Fruit fly (Drosophila melanogaster) whole organism, embryonic: Measurements from ENCODE around the gene CG14326.
A peak's percentile ranks its signal among the peaks of the same experiment; 100 is the strongest.

Source experiments
- Atf-2 ChIP-seq: fragments of 200-800 bp; sonication (Bioruptor generic); optimal IDR thresholded peaks from 2 replicates; lab custom pipeline; 2016; ENCODE audit warnings: missing biosample characterization, missing genetic modification characterization
- Bdp1 ChIP-seq: fragments of 200-800 bp; sonication (Bioruptor generic); optimal IDR thresholded peaks from 3 replicates; lab custom pipeline; 2016; ENCODE audit warnings: missing biosample characterization, missing genetic modification characterization
- CG10209 ChIP-seq: fragments of 200-800 bp; sonication (Bioruptor generic); optimal IDR thresholded peaks from 3 replicates; lab custom pipeline; 2017; ENCODE audit warnings: missing biosample characterization, mild to moderate bottlenecking, missing genetic modification characterization, missing genetic modification reagents
- CG12744 ChIP-seq: fragments of 200-800 bp; sonication (Bioruptor generic); optimal IDR thresholded peaks from 2 replicates; lab custom pipeline; 2016; ENCODE audit warnings: missing biosample characterization, missing genetic modification characterization
- CG14860 ChIP-seq: fragments of 200-800 bp; sonication (Bioruptor generic); IDR thresholded peaks from 3 replicates; pipeline ENCODE4 v1.3.6; 2022; ENCODE audit warnings: missing biosample characterization, missing genetic modification characterization; ENCODE audit not compliant: partially characterized antibody
- CG1602 ChIP-seq: fragments of 200-800 bp; sonication (Bioruptor generic); optimal IDR thresholded peaks from 3 replicates; lab custom pipeline; 2016; ENCODE audit warnings: missing biosample characterization, missing genetic modification characterization
- CG16813 ChIP-seq: fragments of 200-800 bp; sonication (Bioruptor generic); IDR thresholded peaks from 3 replicates; pipeline ENCODE4 v1.3.6; 2022; ENCODE audit warnings: missing biosample characterization, missing genetic modification characterization; ENCODE audit not compliant: partially characterized antibody
- CG16815 ChIP-seq: fragments of 200-800 bp; sonication (Bioruptor generic); optimal IDR thresholded peaks from 3 replicates; lab custom pipeline; 2017; ENCODE audit warnings: missing biosample characterization, mild to moderate bottlenecking, missing genetic modification characterization
- CG17829 ChIP-seq: fragments of 200-800 bp; optimal IDR thresholded peaks from 2 replicates; lab custom pipeline; 2019; ENCODE audit warnings: missing biosample characterization, mild to moderate bottlenecking, missing genetic modification characterization, moderate library complexity
- CG2712 ChIP-seq: fragments of 200-800 bp; optimal IDR thresholded peaks from 3 replicates; lab custom pipeline; 2019; ENCODE audit warnings: missing biosample characterization, mild to moderate bottlenecking, missing genetic modification characterization, moderate library complexity
- CG2889 ChIP-seq: fragments of 200-800 bp; sonication (Bioruptor generic); IDR thresholded peaks from 3 replicates; pipeline ENCODE4 v1.3.6; 2022; ENCODE audit warnings: missing biosample characterization, missing genetic modification characterization
- CG31224 ChIP-seq: fragments of 200-800 bp; sonication (Bioruptor generic); IDR thresholded peaks from 2 replicates; pipeline ENCODE4 v1.3.6; 2022; ENCODE audit warnings: missing biosample characterization, missing genetic modification characterization
- CG42726 ChIP-seq: fragments of 200-800 bp; sonication (Bioruptor generic); IDR thresholded peaks from 2 replicates; pipeline ENCODE4 v1.3.6; 2022; ENCODE audit warnings: missing biosample characterization, missing genetic modification characterization; ENCODE audit not compliant: partially characterized antibody
- CG4328 ChIP-seq: fragments of 200-800 bp; sonication (Bioruptor generic); optimal IDR thresholded peaks from 3 replicates; lab custom pipeline; 2017; ENCODE audit warnings: missing biosample characterization, missing genetic modification reagents, missing genetic modification characterization
- CG5245 ChIP-seq: fragments of 200-800 bp; sonication (Bioruptor generic); optimal IDR thresholded peaks from 3 replicates; lab custom pipeline; 2016; ENCODE audit warnings: missing biosample characterization, missing genetic modification characterization
- CG6791 ChIP-seq: fragments of 200-800 bp; sonication (Bioruptor generic); IDR thresholded peaks from 3 replicates; pipeline ENCODE4 v1.3.6; 2022; ENCODE audit warnings: missing biosample characterization, missing genetic modification characterization; ENCODE audit not compliant: partially characterized antibody
- CG7963 ChIP-seq: fragments of 200-800 bp; sonication (Bioruptor generic); IDR thresholded peaks from 3 replicates; pipeline ENCODE4 v1.3.6; 2022; ENCODE audit warnings: missing biosample characterization, missing genetic modification characterization; ENCODE audit not compliant: partially characterized antibody
- Dad ChIP-seq: fragments of 200-800 bp; sonication (Bioruptor generic); optimal IDR thresholded peaks from 3 replicates; lab custom pipeline; 2016; ENCODE audit warnings: missing biosample characterization, missing genetic modification characterization
- Dll ChIP-seq: fragments of 200-800 bp; sonication (Bioruptor generic); IDR thresholded peaks from 4 replicates; pipeline ENCODE4 v1.3.6; 2022; ENCODE audit warnings: missing biosample characterization, missing genetic modification characterization; ENCODE audit not compliant: partially characterized antibody
- Eip74EF ChIP-seq, 2 experiments: fragments of 200-800 bp in 1 of 2; fragments of >200 bp in 1 of 2; sonication (Bioruptor generic) in 1 of 2; optimal IDR thresholded peaks; 2 replicates each; lab custom pipeline; 2017 to 2019; ENCODE audit warnings: missing biosample characterization in 2 of 2, missing genetic modification characterization in 2 of 2, mild to moderate bottlenecking in 1 of 2, moderate library complexity in 1 of 2
- HLH4C ChIP-seq: fragments of 200-800 bp; sonication (Bioruptor generic); IDR thresholded peaks from 3 replicates; pipeline ENCODE4 v1.3.6; 2022; ENCODE audit warnings: missing biosample characterization, missing genetic modification characterization; ENCODE audit not compliant: partially characterized antibody
- Hr39 ChIP-seq: fragments of >200 bp; optimal IDR thresholded peaks from 2 replicates; lab custom pipeline; 2017
- Med ChIP-seq: fragments of 200-800 bp; sonication (Bioruptor generic); peaks from one replicate; lab custom pipeline; 2016; ENCODE audit warnings: missing biosample characterization, missing genetic modification characterization, mild to moderate bottlenecking, inconsistent platforms, moderate library complexity
- Opbp ChIP-seq: fragments of 200-800 bp; sonication (Bioruptor generic); IDR thresholded peaks from 3 replicates; pipeline ENCODE4 v1.3.6; 2022; ENCODE audit warnings: missing biosample characterization, missing genetic modification characterization; ENCODE audit not compliant: partially characterized antibody
- Stat92E ChIP-seq, 3 experiments: fragments of >200 bp in 2 of 3; fragments of 200-800 bp in 1 of 3; sonication (Bioruptor generic) in 1 of 3; optimal IDR thresholded peaks; 2 replicates each; lab custom pipeline; 2017 to 2019; ENCODE audit warnings: missing biosample characterization in 3 of 3, missing genetic modification characterization in 3 of 3, mild to moderate bottlenecking in 1 of 3, moderate library complexity in 1 of 3
- ato ChIP-seq: fragments of 200-800 bp; sonication (Bioruptor generic); IDR thresholded peaks from 2 replicates; pipeline ENCODE4 v1.3.6; 2022; ENCODE audit warnings: missing biosample characterization, missing genetic modification characterization; ENCODE audit not compliant: partially characterized antibody
- bbx ChIP-seq: fragments of 200-800 bp; sonication (Bioruptor generic); IDR thresholded peaks from 2 replicates; pipeline ENCODE4 v1.3.6; 2022; ENCODE audit warnings: missing biosample characterization, missing genetic modification characterization; ENCODE audit not compliant: partially characterized antibody
- chinmo ChIP-seq: fragments of 200-800 bp; sonication (Bioruptor generic); IDR thresholded peaks from 4 replicates; pipeline ENCODE4 v1.3.6; 2022; ENCODE audit warnings: missing biosample characterization, missing genetic modification characterization; ENCODE audit not compliant: partially characterized antibody
- exex ChIP-seq: fragments of 200-800 bp; sonication (Bioruptor generic); optimal IDR thresholded peaks from 4 replicates; lab custom pipeline; 2018; ENCODE audit warnings: missing biosample characterization, mild to moderate bottlenecking, missing genetic modification characterization, moderate library complexity
- ftz-f1 ChIP-seq: fragments of 200-800 bp; sonication (Bioruptor generic); optimal IDR thresholded peaks from 2 replicates; lab custom pipeline; 2016; ENCODE audit warnings: missing biosample characterization, missing genetic modification characterization
- hbn ChIP-seq: fragments of 200-800 bp; sonication (Bioruptor generic); IDR thresholded peaks from 2 replicates; pipeline ENCODE4 v1.3.6; 2022; ENCODE audit warnings: missing biosample characterization, missing genetic modification characterization; ENCODE audit not compliant: partially characterized antibody
- hkb ChIP-seq, 2 experiments: fragments of 200-800 bp in 1 of 2; fragments of >200 bp in 1 of 2; sonication (Bioruptor generic) in 1 of 2; IDR thresholded peaks in 1 of 2; optimal IDR thresholded peaks in 1 of 2; 2 replicates each; pipeline versions ENCODE4 v1.3.6 to Lab custom; 2017 to 2022; ENCODE audit warnings: missing biosample characterization in 1 of 2, missing genetic modification characterization in 1 of 2
- inv ChIP-seq: fragments of 200-800 bp; sonication (Bioruptor generic); IDR thresholded peaks from 2 replicates; pipeline ENCODE4 v1.3.6; 2022; ENCODE audit warnings: missing biosample characterization, missing genetic modification characterization; ENCODE audit not compliant: partially characterized antibody
- jing ChIP-seq: fragments of 200-800 bp; sonication (Bioruptor generic); optimal IDR thresholded peaks from 2 replicates; lab custom pipeline; 2018; ENCODE audit warnings: missing biosample characterization, mild to moderate bottlenecking, missing genetic modification characterization
- jumu ChIP-seq: fragments of 200-800 bp; sonication (Bioruptor generic); optimal IDR thresholded peaks from 3 replicates; lab custom pipeline; 2016; ENCODE audit warnings: missing biosample characterization, missing genetic modification characterization
- knrl ChIP-seq: fragments of 200-800 bp; sonication (Bioruptor generic); IDR thresholded peaks from 3 replicates; pipeline ENCODE4 v1.3.6; 2022; ENCODE audit warnings: missing biosample characterization, missing genetic modification characterization; ENCODE audit not compliant: partially characterized antibody
- nerfin-2 ChIP-seq: fragments of 200-800 bp; sonication (Bioruptor generic); IDR thresholded peaks from 2 replicates; pipeline ENCODE4 v1.3.6; 2022; ENCODE audit warnings: missing biosample characterization, missing genetic modification characterization; ENCODE audit not compliant: partially characterized antibody
- pb ChIP-seq: fragments of 200-800 bp; sonication (Bioruptor generic); optimal IDR thresholded peaks from 3 replicates; lab custom pipeline; 2016; ENCODE audit warnings: missing biosample characterization, missing genetic modification characterization
- sens ChIP-seq: fragments of 200-800 bp; sonication (Bioruptor generic); peaks from one replicate; lab custom pipeline; 2016; ENCODE audit warnings: missing biosample characterization, missing genetic modification characterization
- so ChIP-seq: fragments of 200-800 bp; sonication (Bioruptor generic); IDR thresholded peaks from 3 replicates; pipeline ENCODE4 v1.3.6; 2022; ENCODE audit warnings: missing biosample characterization, missing genetic modification characterization
- tna ChIP-seq: fragments of 200-800 bp; sonication (Bioruptor generic); IDR thresholded peaks from 2 replicates; pipeline ENCODE4 v1.3.6; 2022; ENCODE audit warnings: missing biosample characterization, missing genetic modification characterization; ENCODE audit not compliant: partially characterized antibody
- vnd ChIP-seq: fragments of 200-800 bp; sonication (Bioruptor generic); IDR thresholded peaks from 3 replicates; pipeline ENCODE4 v1.3.6; 2022; ENCODE audit warnings: missing biosample characterization, missing genetic modification characterization; ENCODE audit not compliant: partially characterized antibody
- zen2 ChIP-seq: fragments of 200-800 bp; sonication (Bioruptor generic); IDR thresholded peaks from 3 replicates; pipeline ENCODE4 v1.3.6; 2022; ENCODE audit warnings: missing biosample characterization, missing genetic modification characterization; ENCODE audit not compliant: partially characterized antibody
- zfh1 ChIP-seq: fragments of 200-800 bp; sonication (Bioruptor generic); IDR thresholded peaks from 3 replicates; pipeline ENCODE4 v1.3.6; 2022; ENCODE audit warnings: missing biosample characterization, missing genetic modification characterization

The CG14326 gene

DNA sequence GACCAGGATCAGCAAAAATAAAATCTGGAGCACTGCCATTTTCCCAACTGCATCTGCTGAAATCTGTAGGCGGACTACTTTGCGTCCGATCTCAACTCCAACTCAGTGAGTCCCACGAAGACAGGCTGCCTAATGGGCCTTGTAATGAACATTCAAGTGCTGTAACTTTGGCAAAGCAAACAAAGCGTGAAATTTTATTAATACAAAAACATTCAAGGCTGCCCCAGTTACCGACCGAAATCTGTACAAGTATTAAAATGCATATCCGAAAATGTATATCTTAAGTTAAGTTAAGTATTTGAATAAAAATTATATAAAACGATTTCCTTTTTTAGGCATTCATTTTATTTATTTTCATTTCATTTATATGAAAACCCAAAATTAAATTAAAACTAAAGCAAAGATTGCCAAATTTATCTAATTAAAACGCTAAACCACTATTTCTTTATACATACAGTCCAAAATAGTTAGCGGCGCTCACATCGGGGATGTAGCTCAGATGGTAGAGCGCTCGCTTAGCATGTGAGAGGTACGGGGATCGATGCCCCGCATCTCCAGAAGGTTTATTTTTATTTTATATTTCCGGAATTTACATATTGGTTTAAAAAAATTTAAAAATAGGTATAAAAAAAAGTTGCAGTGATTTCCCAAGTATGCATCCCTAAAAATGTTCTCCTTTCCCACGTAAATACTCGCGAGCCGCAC lies 3.3 kb downstream of the CG14326 start, which contains the start of gene CG14323 (continued):
- TF ChIP-seq bbx (GFP tag; lab: Robert Waterston, UW) (peak; percentile 53), Dad (no peak), CG10209 (no peak), CG16815 (GFP tag; lab: Kevin White, UChicago) (no peak), hkb (optimal IDR thresholded peaks at IDR 0.05; lab: Kevin White, UChicago) (no peak), hkb (GFP tag; IDR thresholded peaks at IDR 0.05; lab: Robert Waterston, UW) (0 out of 2 replicates have a peak, but pooled peaks have one; percentile 13), CG2889 (GFP tag; lab: Robert Waterston, UW) (no peak), CG31224 (no peak), Hr39 (lab: Kevin White, UChicago) (no peak)
- TF ChIP-seq, all 482 proteins: peak for 8

DNA sequence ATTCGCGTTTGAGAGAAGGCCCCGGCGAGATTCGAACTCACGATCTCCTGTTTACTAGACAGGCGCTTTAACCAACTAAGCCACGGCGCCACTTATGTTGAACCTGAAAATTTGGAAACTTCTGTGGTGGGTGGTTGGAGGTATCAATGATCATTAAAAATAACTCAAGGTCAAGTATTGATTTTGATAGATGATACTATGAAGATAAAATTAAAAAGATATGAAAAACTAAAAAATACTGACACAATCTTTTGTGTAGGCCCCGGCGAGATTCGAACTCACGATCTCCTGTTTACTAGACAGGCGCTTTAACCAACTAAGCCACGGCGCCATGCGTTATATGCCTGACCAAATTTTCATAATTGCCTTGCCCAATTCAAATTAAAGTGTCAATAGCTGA lies 5.6 kb downstream of the CG14326 start:
- TF ChIP-seq jumu (no peak), CG16813 (GFP tag; lab: Robert Waterston, UW) (peak; percentile 85), tna (GFP tag; lab: Robert Waterston, UW) (peak; percentile 79), CG17829 (no peak), vnd (peak; percentile 69), HLH4C (peak; percentile 71; the same call in 2 of the 3 replicates), CG14860 (GFP tag; lab: Robert Waterston, UW) (peak; percentile 68), pb (GFP tag; lab: Kevin White, UChicago) (no peak), Eip74EF (GFP tag; optimal IDR thresholded peaks at IDR 0.05; lab: Kevin White, UChicago) (peak in 1 of 2 experiments; percentile 11), ftz-f1 (GFP tag; lab: Kevin White, UChicago) (peak; percentile 31), so (GFP tag; lab: Robert Waterston, UW) (peak; percentile 84; the same call in 2 of the 3 replicates), Bdp1 (GFP tag; lab: Kevin White, UChicago) (peak; percentile 99), zen2 (GFP tag; lab: Robert Waterston, UW) (0 out of 3 replicates have a peak, but pooled peaks have one; percentile 37), knrl (GFP tag; lab: Robert Waterston, UW) (peak; percentile 60; the same call in 1 of the 3 replicates), Opbp (GFP tag; lab: Robert Waterston, UW) (peak; percentile 78; the same call in 2 of the 3 replicates), Med (GFP tag; lab: Kevin White, UChicago) (peak; percentile 55), nerfin-2 (GFP tag; lab: Robert Waterston, UW) (peak; percentile 82), CG1602 (GFP tag; lab: Kevin White, UChicago) (no peak), CG5245 (GFP tag; lab: Kevin White, UChicago) (no peak), exex (tag; lab: Kevin White, UChicago) (peak; percentile 59), inv (GFP tag; lab: Robert Waterston, UW) (peak; percentile 45; the same call in 1 of the 2 replicates), Stat92E (GFP tag; optimal IDR thresholded peaks at IDR 0.05; lab: Kevin White, UChicago) (peak in 1 of 3 experiments; percentile 54), CG4328 (peak; percentile 0), hbn (GFP tag; lab: Robert Waterston, UW) (peak; percentile 24; the same call in 1 of the 2 replicates), CG42726 (GFP tag; lab: Robert Waterston, UW) (peak; percentile 69; the same call in 1 of the 2 replicates), zfh1 (GFP tag; lab: Robert Waterston, UW) (peak; percentile 26; the same call in 1 of the 3 replicates), CG6791 (GFP tag; lab: Robert Waterston, UW) (peak; percentile 87), ato (GFP tag; lab: Robert Waterston, UW) (peak; percentile 66; the same call in 1 of the 2 replicates), sens (peak; percentile 82), CG7963 (GFP tag; lab: Robert Waterston, UW) (peak; percentile 71), CG2712 (tag; lab: Kevin White, UChicago) (no peak), chinmo (GFP tag; lab: Robert Waterston, UW) (peak; percentile 56; the same call in 1 of the 4 replicates), jing (GFP tag; lab: Kevin White, UChicago) (no peak), Atf-2 (no peak), bbx (GFP tag; lab: Robert Waterston, UW) (peak; percentile 85), CG12744 (GFP tag; lab: Kevin White, UChicago) (no peak), Dll (GFP tag; lab: Robert Waterston, UW) (peak; percentile 61; the same call in 3 of the 4 replicates)
